Worm (Caenorhabditis elegans): ENCODE data around the gene cwp-1.

- TF ChIP-seq F13C5.2 (tag; optimal IDR thresholded peaks at IDR 0.05) (no peak), ama-1 (optimal IDR thresholded peaks at IDR 0.05) (no peak), sea-1 (GFP tag; conservative IDR thresholded peaks at IDR 0.05) (no peak), flt-1 (GFP tag; IDR thresholded peaks at IDR 0.05) (no peak), pes-1 (GFP tag; IDR thresholded peaks at IDR 0.05) (no peak), tra-4 (tag; optimal IDR thresholded peaks at IDR 0.05) (no peak), hmbx-1 (tag; optimal IDR thresholded peaks at IDR 0.05) (no peak), ceh-13 (GFP tag; optimal IDR thresholded peaks at IDR 0.05) (no peak), ceh-36 (tag; optimal IDR thresholded peaks at IDR 0.05) (no peak)
Observed at ce11 chrV:4806859-4807258, 34.2 kb downstream of the cwp-1 start.

Data from whole organism, early embryonic.